Fruit fly (Drosophila melanogaster): Measurements from ENCODE around the gene CG15211.

CG15211 gene

dm6 chrX:10738151-10738430, 34.2 kb upstream of the CG15211 start (continued):
- TF ChIP-seq crol (GFP tag; IDR thresholded peaks at IDR 0.05) (peak; percentile 94), CG8765 (GFP tag; IDR thresholded peaks at IDR 0.05) (no peak), CG6254 (GFP tag; optimal IDR thresholded peaks at IDR 0.05) (no peak), Hmx (GFP tag; optimal IDR thresholded peaks at IDR 0.05) (no peak), cwo (GFP tag; optimal IDR thresholded peaks at IDR 0.05) (no peak)

- TF ChIP-seq Neu2 (GFP tag; optimal IDR thresholded peaks at IDR 0.05; ENCODE audit: borderline replicate concordance): no peak
- TF ChIP-seq CG14965 (GFP tag; optimal IDR thresholded peaks at IDR 0.05; ENCODE audit: borderline replicate concordance): no peak
- TF ChIP-seq CG14667 (GFP tag; IDR thresholded peaks at IDR 0.05): no peak
- peak; percentile 19 for TF ChIP-seq dm (GFP tag; optimal IDR thresholded peaks at IDR 0.05)
- no peak for TF ChIP-seq gro (GFP tag; optimal IDR thresholded peaks at IDR 0.05)
- no peak for TF ChIP-seq ssp (GFP tag; IDR thresholded peaks at IDR 0.05)
- TF ChIP-seq CG11695 (GFP tag; IDR thresholded peaks at IDR 0.05): no peak
- TF ChIP-seq corto (GFP tag; optimal IDR thresholded peaks at IDR 0.05): no peak
- no peak for TF ChIP-seq Bgb (GFP tag; IDR thresholded peaks at IDR 0.05; ENCODE audit: partially characterized antibody)
- no peak for TF ChIP-seq Nf-YC (tag; optimal IDR thresholded peaks at IDR 0.05)
- no peak for TF ChIP-seq CG11247 (GFP tag; IDR thresholded peaks at IDR 0.05)
- no peak for TF ChIP-seq CG8388 (GFP tag; optimal IDR thresholded peaks at IDR 0.05)
- TF ChIP-seq chn (GFP tag; optimal IDR thresholded peaks at IDR 0.05): no peak
- TF ChIP-seq CG13894 (tag; optimal IDR thresholded peaks at IDR 0.05): no peak
- TF ChIP-seq sens (GFP tag): peak; percentile 11
- no peak for TF ChIP-seq CG13296 (GFP tag; optimal IDR thresholded peaks at IDR 0.05)
- no peak for TF ChIP-seq h (optimal IDR thresholded peaks at IDR 0.05)
- peak; percentile 73 for TF ChIP-seq CG1832 (GFP tag; optimal IDR thresholded peaks at IDR 0.05)
- 0 out of 2 replicates have a peak, but pooled peaks have one; percentile 5 for TF ChIP-seq Xrp1 (GFP tag; IDR thresholded peaks at IDR 0.05)
- TF ChIP-seq gcm2 (GFP tag; optimal IDR thresholded peaks at IDR 0.05): no peak
- no peak for TF ChIP-seq seq (GFP tag; IDR thresholded peaks at IDR 0.05)
- TF ChIP-seq vfl (GFP tag; optimal IDR thresholded peaks at IDR 0.05): no peak
- no peak for TF ChIP-seq ranshi (GFP tag; IDR thresholded peaks at IDR 0.05)
- no peak for TF ChIP-seq CG6689 (GFP tag; IDR thresholded peaks at IDR 0.05)
- TF ChIP-seq Dip3 (GFP tag; optimal IDR thresholded peaks at IDR 0.05): no peak
- no peak for TF ChIP-seq schlank (tag; optimal IDR thresholded peaks at IDR 0.05)
- TF ChIP-seq Dip2 (GFP tag; IDR thresholded peaks at IDR 0.05): no peak
- no peak for TF ChIP-seq dan (GFP tag; IDR thresholded peaks at IDR 0.05)
- TF ChIP-seq gt (GFP tag; IDR thresholded peaks at IDR 0.05): no peak
- TF ChIP-seq Hey (tag; optimal IDR thresholded peaks at IDR 0.05): no peak
- peak; percentile 25; the same call in 1 of the 2 replicates for TF ChIP-seq onecut (GFP tag; IDR thresholded peaks at IDR 0.05)
- no peak for TF ChIP-seq CG9727 (GFP tag; optimal IDR thresholded peaks at IDR 0.05)
- TF ChIP-seq ac (GFP tag; optimal IDR thresholded peaks at IDR 0.05): no peak
- TF ChIP-seq CG10543 (GFP tag; optimal IDR thresholded peaks at IDR 0.05): peak; percentile 62
- no peak for TF ChIP-seq Blimp-1 (GFP tag; optimal IDR thresholded peaks at IDR 0.05)
- no peak for TF ChIP-seq chif (GFP tag; optimal IDR thresholded peaks at IDR 0.05)
- no peak for TF ChIP-seq Oli (tag; optimal IDR thresholded peaks at IDR 0.05)
- no peak for TF ChIP-seq Lim3 (GFP tag; IDR thresholded peaks at IDR 0.05)
- TF ChIP-seq CG4424 (GFP tag; optimal IDR thresholded peaks at IDR 0.05): no peak
- TF ChIP-seq D (optimal IDR thresholded peaks at IDR 0.05): no peak
- TF ChIP-seq D (GFP tag; optimal IDR thresholded peaks at IDR 0.05): peak; percentile 50
- TF ChIP-seq CG9437 (GFP tag; optimal IDR thresholded peaks at IDR 0.05): no peak
- no peak for TF ChIP-seq Lhr (GFP tag; optimal IDR thresholded peaks at IDR 0.05)
- TF ChIP-seq lab (GFP tag; optimal IDR thresholded peaks at IDR 0.05): peak; percentile 49
- peak; percentile 39 for TF ChIP-seq abd-A (tag; optimal IDR thresholded peaks at IDR 0.05)
- TF ChIP-seq repo (GFP tag; optimal IDR thresholded peaks at IDR 0.05): no peak
Measured at dm6 chrX:10738835-10739371, 33.4 kb upstream of the CG15211 start.
